Fruit fly (Drosophila melanogaster): ENCODE measurements around the gene CG13003.

Gene CG13003

dm6 chrX:16835304-16835703, 41.0 kb downstream of the CG13003 start, which contains the start of the genes CG13004 and CG46306 (continued):
- peak; percentile 11 to 34 for TF ChIP-seq Trl (optimal IDR thresholded peaks at IDR 0.05)
- no peak for TF ChIP-seq Trl (GFP tag; optimal IDR thresholded peaks at IDR 0.05)
- TF ChIP-seq CG8765 (GFP tag; IDR thresholded peaks at IDR 0.05), result no peak
- TF ChIP-seq chinmo (GFP tag; IDR thresholded peaks at IDR 0.05; ENCODE audit: partially characterized antibody), result 0 out of 4 replicates have a peak, but pooled peaks have one; percentile 26
- TF ChIP-seq gcm (GFP tag; optimal IDR thresholded peaks at IDR 0.05), result no peak
- TF ChIP-seq repo (GFP tag; optimal IDR thresholded peaks at IDR 0.05), result no peak
- TF ChIP-seq B-H1 (GFP tag; IDR thresholded peaks at IDR 0.05), result no peak
- TF ChIP-seq ems (GFP tag; optimal IDR thresholded peaks at IDR 0.05), result no peak
- TF ChIP-seq CG43689 (GFP tag; IDR thresholded peaks at IDR 0.05), result no peak
- TF ChIP-seq CG7963 (GFP tag; IDR thresholded peaks at IDR 0.05; ENCODE audit: partially characterized antibody), result no peak
- no peak for TF ChIP-seq zen2 (GFP tag; IDR thresholded peaks at IDR 0.05; ENCODE audit: partially characterized antibody)
- TF ChIP-seq CG11398 (GFP tag; optimal IDR thresholded peaks at IDR 0.05), result no peak
- no peak for TF ChIP-seq corto (GFP tag; optimal IDR thresholded peaks at IDR 0.05)
- no peak for TF ChIP-seq amos (GFP tag; IDR thresholded peaks at IDR 0.05; ENCODE audit: partially characterized antibody)
- TF ChIP-seq btn (GFP tag; optimal IDR thresholded peaks at IDR 0.05), result no peak
- no peak for TF ChIP-seq h (optimal IDR thresholded peaks at IDR 0.05)
- TF ChIP-seq Adf1 (GFP tag; IDR thresholded peaks at IDR 0.05), result peak; percentile 86
- TF ChIP-seq Bteb2 (GFP tag; optimal IDR thresholded peaks at IDR 0.05), result no peak
- peak; percentile 11; the same call in 1 of the 2 replicates for TF ChIP-seq CG32532 (GFP tag; IDR thresholded peaks at IDR 0.05)
- TF ChIP-seq Med (GFP tag), result peak; percentile 72
- no peak for TF ChIP-seq CG8089 (GFP tag; optimal IDR thresholded peaks at IDR 0.05)
- TF ChIP-seq NC2β (GFP tag; optimal IDR thresholded peaks at IDR 0.05), result no peak
- TF ChIP-seq nmo (GFP tag; optimal IDR thresholded peaks at IDR 0.05), result no peak
- TF ChIP-seq H2.0 (GFP tag; IDR thresholded peaks at IDR 0.05), result no peak
- no peak for TF ChIP-seq CG12071 (GFP tag; optimal IDR thresholded peaks at IDR 0.05)
- no peak for TF ChIP-seq CG1832 (GFP tag; optimal IDR thresholded peaks at IDR 0.05)
- TF ChIP-seq sens (GFP tag), result no peak
- peak; percentile 27; the same call in 1 of the 2 replicates for TF ChIP-seq slbo (GFP tag; IDR thresholded peaks at IDR 0.05)
- no peak for TF ChIP-seq Sry-β (GFP tag; optimal IDR thresholded peaks at IDR 0.05)
- TF ChIP-seq CG17612 (GFP tag; IDR thresholded peaks at IDR 0.05), result no peak

- TF ChIP-seq chinmo (GFP tag; IDR thresholded peaks at IDR 0.05; ENCODE audit: partially characterized antibody) (no peak), CG6254 (GFP tag; optimal IDR thresholded peaks at IDR 0.05) (no peak), luna (GFP tag; optimal IDR thresholded peaks at IDR 0.05) (no peak), CG9817 (tag; optimal IDR thresholded peaks at IDR 0.05) (peak; percentile 48), CG2712 (tag; optimal IDR thresholded peaks at IDR 0.05) (peak; percentile 57), Adf1 (GFP tag; IDR thresholded peaks at IDR 0.05) (no peak), so (GFP tag; IDR thresholded peaks at IDR 0.05) (peak; percentile 41; the same call in 1 of the 3 replicates), chn (GFP tag; optimal IDR thresholded peaks at IDR 0.05) (peak; percentile 42), CG12769 (tag; optimal IDR thresholded peaks at IDR 0.05) (no peak), CG1647 (GFP tag; optimal IDR thresholded peaks at IDR 0.05) (no peak), CG6654 (GFP tag; optimal IDR thresholded peaks at IDR 0.05) (no peak), CG17361 (GFP tag; IDR thresholded peaks at IDR 0.05) (peak; percentile 76), E2f2 (GFP tag; IDR thresholded peaks at IDR 0.05) (peak; percentile 35; the same call in 1 of the 2 replicates), CG9797 (GFP tag; optimal IDR thresholded peaks at IDR 0.05) (no peak), CG18764 (GFP tag; optimal IDR thresholded peaks at IDR 0.05) (no peak), shn (GFP tag; optimal IDR thresholded peaks at IDR 0.05) (peak; percentile 31), CG9727 (GFP tag; optimal IDR thresholded peaks at IDR 0.05) (peak; percentile 25), CG4820 (GFP tag; optimal IDR thresholded peaks at IDR 0.05) (peak; percentile 17), Hr51 (GFP tag; optimal IDR thresholded peaks at IDR 0.05) (peak in 1 of 2 experiments; percentile 75), CG8924 (tag; optimal IDR thresholded peaks at IDR 0.05) (peak; percentile 37), Atf6 (GFP tag; IDR thresholded peaks at IDR 0.05) (no peak), CG7556 (GFP tag; optimal IDR thresholded peaks at IDR 0.05) (peak; percentile 51), CG9876 (GFP tag; optimal IDR thresholded peaks at IDR 0.05) (no peak), crc (GFP tag; optimal IDR thresholded peaks at IDR 0.05) (no peak), CG10565 (GFP tag; optimal IDR thresholded peaks at IDR 0.05) (no peak)
Observed at dm6 chrX:16834259-16834658, 42.1 kb downstream of the CG13003 start.
